Fruit fly (Drosophila melanogaster) whole organism, embryonic: Measurements from ENCODE around the gene CG12020.

ENCODE experiments used
- Abd-B ChIP-seq: fragments of 200-800 bp; sonication (Bioruptor generic); optimal IDR thresholded peaks from 2 replicates; lab custom pipeline; 2018; ENCODE audit warnings: missing biosample characterization, mild to moderate bottlenecking, missing genetic modification characterization, moderate library complexity
- Atf-2 ChIP-seq: fragments of 200-800 bp; sonication (Bioruptor generic); optimal IDR thresholded peaks from 2 replicates; lab custom pipeline; 2016; ENCODE audit warnings: missing biosample characterization, missing genetic modification characterization
- Blimp-1 ChIP-seq: fragments of 200-800 bp; sonication (Bioruptor generic); optimal IDR thresholded peaks from 3 replicates; lab custom pipeline; 2018; ENCODE audit warnings: missing biosample characterization, missing genetic modification characterization, mild to moderate bottlenecking, moderate library complexity, missing genetic modification reagents
- CG10565 ChIP-seq: fragments of 200-800 bp; sonication (Bioruptor generic); optimal IDR thresholded peaks from 3 replicates; lab custom pipeline; 2016; ENCODE audit warnings: missing biosample characterization, mild to moderate bottlenecking, missing genetic modification characterization
- CG10654 ChIP-seq: fragments of 200-800 bp; sonication (Bioruptor generic); optimal IDR thresholded peaks from 2 replicates; lab custom pipeline; 2016; ENCODE audit warnings: missing biosample characterization, missing genetic modification characterization
- CG10959 ChIP-seq: fragments of 200-800 bp; sonication (Bioruptor generic); IDR thresholded peaks from 2 replicates; pipeline ENCODE4 v1.3.6; 2022; ENCODE audit warnings: missing biosample characterization, missing genetic modification characterization
- CG14860 ChIP-seq: fragments of 200-800 bp; sonication (Bioruptor generic); IDR thresholded peaks from 3 replicates; pipeline ENCODE4 v1.3.6; 2022; ENCODE audit warnings: missing biosample characterization, missing genetic modification characterization; ENCODE audit not compliant: partially characterized antibody
- CG16779 ChIP-seq: fragments of 200-800 bp; sonication (Bioruptor generic); IDR thresholded peaks from 2 replicates; pipeline ENCODE4 v1.3.6; 2022; ENCODE audit warnings: missing biosample characterization, missing genetic modification characterization
- CG18599 ChIP-seq: fragments of 200-800 bp; sonication (Bioruptor generic); optimal IDR thresholded peaks from 3 replicates; lab custom pipeline; 2017; ENCODE audit warnings: missing biosample characterization, missing genetic modification characterization, mild to moderate bottlenecking, moderate library complexity, missing genetic modification reagents
- CG30431 ChIP-seq: fragments of 200-800 bp; sonication (Bioruptor generic); optimal IDR thresholded peaks from 2 replicates; lab custom pipeline; 2017; ENCODE audit warnings: missing biosample characterization, missing genetic modification characterization
- CG33213 ChIP-seq: fragments of 200-800 bp; sonication (Bioruptor generic); optimal IDR thresholded peaks from 3 replicates; lab custom pipeline; 2016; ENCODE audit warnings: missing biosample characterization, missing genetic modification characterization
- CG3847 ChIP-seq: fragments of 200-800 bp; sonication (Bioruptor generic); IDR thresholded peaks from 2 replicates; pipeline ENCODE4 v1.3.6; 2022; ENCODE audit warnings: missing biosample characterization, missing genetic modification characterization
- CG4820 ChIP-seq: fragments of 200-800 bp; sonication (Bioruptor generic); optimal IDR thresholded peaks from 3 replicates; lab custom pipeline; 2016; ENCODE audit warnings: missing biosample characterization, missing genetic modification characterization
- CG5953 ChIP-seq: fragments of 200-800 bp; sonication (Bioruptor generic); IDR thresholded peaks from 2 replicates; pipeline ENCODE4 v1.3.6; 2022; ENCODE audit warnings: missing biosample characterization, missing genetic modification characterization
- CG6175 ChIP-seq: fragments of 200-800 bp; sonication (Bioruptor generic); IDR thresholded peaks from 3 replicates; pipeline ENCODE4 v1.3.6; 2022; ENCODE audit warnings: missing biosample characterization, missing genetic modification characterization
- CG6791 ChIP-seq: fragments of 200-800 bp; sonication (Bioruptor generic); IDR thresholded peaks from 3 replicates; pipeline ENCODE4 v1.3.6; 2022; ENCODE audit warnings: missing biosample characterization, missing genetic modification characterization; ENCODE audit not compliant: partially characterized antibody
- CG8089 ChIP-seq: fragments of 200-800 bp; sonication (Bioruptor generic); optimal IDR thresholded peaks from 3 replicates; lab custom pipeline; 2016; ENCODE audit warnings: missing biosample characterization, missing genetic modification characterization
- CG8924 ChIP-seq: fragments of 200-800 bp; optimal IDR thresholded peaks from 3 replicates; lab custom pipeline; 2019; ENCODE audit warnings: missing biosample characterization, mild to moderate bottlenecking, missing genetic modification characterization, moderate library complexity
- CG9437 ChIP-seq: fragments of 200-800 bp; sonication (Bioruptor generic); optimal IDR thresholded peaks from 2 replicates; lab custom pipeline; 2018; ENCODE audit warnings: missing biosample characterization, mild to moderate bottlenecking, missing genetic modification characterization
- CG9609 ChIP-seq: fragments of 200-800 bp; sonication (Bioruptor generic); optimal IDR thresholded peaks from 3 replicates; lab custom pipeline; 2016; ENCODE audit warnings: missing biosample characterization, missing genetic modification characterization
- Dll ChIP-seq: fragments of 200-800 bp; sonication (Bioruptor generic); IDR thresholded peaks from 4 replicates; pipeline ENCODE4 v1.3.6; 2022; ENCODE audit warnings: missing biosample characterization, missing genetic modification characterization; ENCODE audit not compliant: partially characterized antibody
- Dref ChIP-seq: fragments of 200-800 bp; sonication (Bioruptor generic); IDR thresholded peaks from 2 replicates; pipeline ENCODE4 v1.3.6; 2022; ENCODE audit warnings: missing biosample characterization, missing genetic modification characterization
- H15 ChIP-seq: fragments of 200-800 bp; sonication (Bioruptor generic); IDR thresholded peaks from 3 replicates; pipeline ENCODE4 v1.3.6; 2022; ENCODE audit warnings: missing biosample characterization, missing genetic modification characterization
- HLH4C ChIP-seq: fragments of 200-800 bp; sonication (Bioruptor generic); IDR thresholded peaks from 3 replicates; pipeline ENCODE4 v1.3.6; 2022; ENCODE audit warnings: missing biosample characterization, missing genetic modification characterization; ENCODE audit not compliant: partially characterized antibody
- Hsf ChIP-seq: fragments of 200-800 bp; sonication (Bioruptor generic); optimal IDR thresholded peaks from 3 replicates; lab custom pipeline; 2016; ENCODE audit warnings: missing biosample characterization, missing genetic modification characterization
- Lim3 ChIP-seq: fragments of 200-800 bp; sonication (Bioruptor generic); IDR thresholded peaks from 2 replicates; pipeline ENCODE4 v1.3.6; 2022; ENCODE audit warnings: missing biosample characterization, missing genetic modification characterization
- PHDP ChIP-seq: fragments of 200-800 bp; sonication (Bioruptor generic); optimal IDR thresholded peaks from 3 replicates; lab custom pipeline; 2018; ENCODE audit warnings: missing biosample characterization, mild to moderate bottlenecking, missing genetic modification characterization, moderate library complexity
- Poxn ChIP-seq: fragments of 200-800 bp; sonication (Bioruptor generic); IDR thresholded peaks from 2 replicates; pipeline ENCODE4 v1.3.6; 2022; ENCODE audit warnings: missing biosample characterization, missing genetic modification characterization
- Side ChIP-seq: fragments of 200-800 bp; sonication (Bioruptor generic); optimal IDR thresholded peaks from 2 replicates; lab custom pipeline; 2016; ENCODE audit warnings: missing biosample characterization, missing genetic modification characterization
- Sry-δ ChIP-seq: fragments of 200-800 bp; sonication (Bioruptor generic); optimal IDR thresholded peaks from 2 replicates; lab custom pipeline; 2016; ENCODE audit warnings: missing biosample characterization, missing genetic modification characterization
- ab ChIP-seq: fragments of 200-800 bp; sonication (Bioruptor generic); optimal IDR thresholded peaks from 2 replicates; lab custom pipeline; 2016; ENCODE audit warnings: missing biosample characterization, missing genetic modification characterization
- az2 ChIP-seq: fragments of 200-800 bp; sonication (Bioruptor generic); optimal IDR thresholded peaks from 3 replicates; lab custom pipeline; 2016; ENCODE audit warnings: missing biosample characterization, missing genetic modification characterization
- danr ChIP-seq: fragments of 200-800 bp; sonication (Bioruptor generic); IDR thresholded peaks from 2 replicates; pipeline ENCODE4 v1.3.6; 2022; ENCODE audit warnings: missing biosample characterization, missing genetic modification characterization
- emc ChIP-seq: fragments of 200-800 bp; sonication (Bioruptor generic); optimal IDR thresholded peaks from 2 replicates; lab custom pipeline; 2016; ENCODE audit warnings: missing biosample characterization, missing genetic modification characterization
- eyg ChIP-seq: fragments of 200-800 bp; sonication (Bioruptor generic); optimal IDR thresholded peaks from 3 replicates; lab custom pipeline; 2016; ENCODE audit warnings: missing biosample characterization, missing genetic modification characterization
- gce ChIP-seq: fragments of 200-800 bp; sonication (Bioruptor generic); IDR thresholded peaks from 3 replicates; pipeline ENCODE4 v1.3.6; 2022; ENCODE audit warnings: missing biosample characterization, missing genetic modification characterization
- grn ChIP-seq: fragments of 200-800 bp; sonication (Bioruptor generic); optimal IDR thresholded peaks from 3 replicates; lab custom pipeline; 2017; ENCODE audit warnings: missing biosample characterization, missing genetic modification characterization
- gsb ChIP-seq: fragments of 200-800 bp; sonication (Bioruptor generic); IDR thresholded peaks from 2 replicates; pipeline ENCODE4 v1.3.6; 2022; ENCODE audit warnings: missing biosample characterization, missing genetic modification characterization
- inv ChIP-seq: fragments of 200-800 bp; sonication (Bioruptor generic); IDR thresholded peaks from 2 replicates; pipeline ENCODE4 v1.3.6; 2022; ENCODE audit warnings: missing biosample characterization, missing genetic modification characterization; ENCODE audit not compliant: partially characterized antibody
- nerfin-1 ChIP-seq: fragments of 200-800 bp; sonication (Bioruptor generic); optimal IDR thresholded peaks from 3 replicates; lab custom pipeline; 2019; ENCODE audit warnings: missing biosample characterization, mild to moderate bottlenecking, missing genetic modification characterization, moderate library complexity
- nom ChIP-seq: fragments of 200-800 bp; sonication (Bioruptor generic); optimal IDR thresholded peaks from 2 replicates; lab custom pipeline; 2017; ENCODE audit warnings: missing biosample characterization, missing genetic modification characterization, mild to moderate bottlenecking, moderate library complexity, missing genetic modification reagents
- oc ChIP-seq: fragments of 200-800 bp; sonication (Bioruptor generic); optimal IDR thresholded peaks from 2 replicates; lab custom pipeline; 2018; ENCODE audit warnings: missing biosample characterization, mild to moderate bottlenecking, missing genetic modification characterization, moderate library complexity
- org-1 ChIP-seq: fragments of 200-800 bp; sonication (Bioruptor generic); optimal IDR thresholded peaks from 2 replicates; lab custom pipeline; 2017; ENCODE audit warnings: missing biosample characterization, missing genetic modification characterization
- pita ChIP-seq: fragments of 200-800 bp; sonication (Bioruptor generic); optimal IDR thresholded peaks from 2 replicates; lab custom pipeline; 2017; ENCODE audit warnings: missing biosample characterization, mild to moderate bottlenecking, missing genetic modification characterization
- sug ChIP-seq: fragments of 200-800 bp; optimal IDR thresholded peaks from 2 replicates; lab custom pipeline; 2019; ENCODE audit warnings: missing biosample characterization, mild to moderate bottlenecking, missing genetic modification characterization, moderate library complexity
- ttk ChIP-seq: fragments of 200-800 bp; sonication (Bioruptor generic); IDR thresholded peaks from 2 replicates; pipeline ENCODE4 v2.1.2; 2022; ENCODE audit warnings: missing biosample characterization, missing genetic modification characterization
- unpg ChIP-seq: fragments of 200-800 bp; sonication (Bioruptor generic); optimal IDR thresholded peaks from 3 replicates; lab custom pipeline; 2018; ENCODE audit warnings: missing biosample characterization, mild to moderate bottlenecking, missing genetic modification characterization, moderate library complexity
- yki ChIP-seq: fragments of >200 bp; optimal IDR thresholded peaks from 3 replicates; lab custom pipeline; 2018

CG12020 gene

dm6 chr3L:1794164-1794942, 2.8 kb upstream of the CG12020 start (continued):
- TF ChIP-seq inv (no peak), CG33213 (no peak), CG9609 (no peak), nerfin-1 (tag; lab: Kevin White, UChicago) (peak; percentile 84), emc (no peak), H15 (GFP tag; lab: Robert Waterston, UW) (no peak), CG18599 (GFP tag; lab: Kevin White, UChicago) (peak; percentile 50), CG10959 (GFP tag; lab: Robert Waterston, UW) (no peak), CG14860 (GFP tag; lab: Robert Waterston, UW) (no peak), eyg (GFP tag; lab: Kevin White, UChicago) (no peak), gsb (GFP tag; lab: Robert Waterston, UW) (no peak)

DNA sequence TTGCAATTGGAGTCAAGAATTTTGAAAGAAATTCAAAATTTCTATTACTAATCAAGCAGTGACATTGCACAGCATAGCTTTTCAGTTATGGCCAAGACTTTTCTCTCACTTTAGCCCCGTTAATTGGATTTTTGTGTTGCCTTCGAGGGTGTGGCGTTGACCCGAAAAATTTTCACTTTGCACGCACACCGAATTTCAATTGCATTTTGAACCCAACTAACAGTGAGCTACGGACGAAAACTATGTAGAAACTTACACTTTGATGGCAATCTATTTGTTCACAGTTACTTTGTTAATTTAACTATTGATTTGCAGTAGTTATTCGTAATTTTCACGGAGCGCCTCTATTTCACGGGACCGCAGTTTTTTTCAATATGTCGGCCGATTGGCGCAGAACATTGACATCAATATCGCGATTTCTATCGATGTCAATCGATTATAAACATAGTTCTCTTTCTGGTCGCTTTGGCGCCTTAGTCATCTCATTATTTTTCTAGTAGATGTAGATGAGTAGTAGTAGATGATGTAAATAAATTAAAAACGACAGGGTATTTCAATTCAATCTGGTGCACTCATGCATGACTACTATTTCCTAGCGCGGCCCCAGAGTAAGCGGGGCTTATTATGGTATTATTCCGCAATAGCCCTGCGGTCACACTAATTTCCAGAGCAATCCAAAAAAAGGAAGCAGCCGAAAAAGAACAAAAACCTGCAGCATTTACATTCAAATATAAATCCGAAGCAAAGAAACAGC, 2.0 kb upstream of the CG12020 start, which contains the start of the genes alpha-Spec, dlt and Cdc37:
alpha-Spec (minus strand) TSS at position 386 of the 754 bp plus-strand sequence.
dlt (minus strand) TSS at position 386 of the 754 bp plus-strand sequence.
Cdc37 (plus strand) TSS at position 450 of the 754 bp plus-strand sequence.
- peak; percentile 95 for TF ChIP-seq Dref (GFP tag; lab: Robert Waterston, UW)
- no peak for TF ChIP-seq org-1 (GFP tag; lab: Kevin White, UChicago)
- TF ChIP-seq Sry-δ, result peak; percentile 80
- TF ChIP-seq CG30431 (GFP tag; lab: Kevin White, UChicago), result no peak
- no peak for TF ChIP-seq Poxn (GFP tag; lab: Robert Waterston, UW)
- TF ChIP-seq pita (GFP tag; lab: Kevin White, UChicago), result no peak
- no peak for TF ChIP-seq Abd-B
- peak; percentile 55 for TF ChIP-seq nom (GFP tag; lab: Kevin White, UChicago)
- no peak for TF ChIP-seq oc (tag; lab: Kevin White, UChicago)
- TF ChIP-seq CG10654 (GFP tag; lab: Kevin White, UChicago), result no peak
- TF ChIP-seq az2 (GFP tag; lab: Kevin White, UChicago), result no peak
- 0 out of 2 replicates have a peak, but pooled peaks have one; percentile 10 for TF ChIP-seq CG3847 (GFP tag; lab: Robert Waterston, UW)
- TF ChIP-seq Blimp-1 (GFP tag; lab: Kevin White, UChicago), result no peak
- TF ChIP-seq CG9437, result peak; percentile 5
- TF ChIP-seq unpg, result no peak
- no peak for TF ChIP-seq ttk (GFP tag; lab: Robert Waterston, UW)
- TF ChIP-seq yki, result no peak
- peak; percentile 66; the same call in 2 of the 3 replicates for TF ChIP-seq CG6791 (GFP tag; lab: Robert Waterston, UW)
- TF ChIP-seq CG10565 (GFP tag; lab: Kevin White, UChicago), result no peak
- TF ChIP-seq CG33213, result peak; percentile 59
- TF ChIP-seq CG5953 (GFP tag; lab: Robert Waterston, UW), result no peak
- TF ChIP-seq Dll (GFP tag; lab: Robert Waterston, UW), result peak; percentile 84
- TF ChIP-seq Side (GFP tag; lab: Kevin White, UChicago), result peak; percentile 30
- TF ChIP-seq Atf-2, result no peak
- TF ChIP-seq CG8924 (tag; lab: Kevin White, UChicago), result peak; percentile 22
- TF ChIP-seq CG8089 (GFP tag; lab: Kevin White, UChicago), result peak; percentile 9
- TF ChIP-seq HLH4C, result peak; percentile 88
- TF ChIP-seq CG16779 (GFP tag; lab: Robert Waterston, UW), result no peak
- no peak for TF ChIP-seq ab
- TF ChIP-seq CG6175, result no peak
- TF ChIP-seq danr, result no peak
- TF ChIP-seq gce, result no peak
- no peak for TF ChIP-seq Lim3 (GFP tag; lab: Robert Waterston, UW)
- TF ChIP-seq grn (GFP tag; lab: Kevin White, UChicago), result no peak
- TF ChIP-seq CG4820 (GFP tag; lab: Kevin White, UChicago), result no peak
- peak; percentile 38 for TF ChIP-seq sug (tag; lab: Kevin White, UChicago)
- TF ChIP-seq PHDP (tag; lab: Kevin White, UChicago), result peak; percentile 19
- TF ChIP-seq Hsf (GFP tag; lab: Kevin White, UChicago), result peak; percentile 35
